Worm (Caenorhabditis elegans) whole organism, mixed stage, embryonic: ENCODE data around the gene Y55D9A.2.
A peak's percentile ranks its signal among the peaks of the same experiment; 100 is the strongest.

Experiments used
- M03D4.4 ChIP-seq: sonication (generic microtip); optimal IDR thresholded peaks from 2 replicates; lab custom pipeline; 2017; ENCODE audit warnings: mild to moderate bottlenecking, missing genetic modification characterization, missing compliant biosample characterization
- bed-3 ChIP-seq: fragments of 200-800 bp; sonication (Bioruptor generic); optimal IDR thresholded peaks from 3 replicates; lab custom pipeline; 2018; ENCODE audit warnings: mild to moderate bottlenecking, missing genetic modification characterization, moderate library complexity, missing compliant biosample characterization
- blmp-1 ChIP-seq: fragments of 150-350 bp; optimal IDR thresholded peaks from 2 replicates; lab custom pipeline; 2014; ENCODE audit warnings: missing biosample characterization, missing genetic modification characterization
- ceh-39 ChIP-seq: fragments of 150-350 bp; optimal IDR thresholded peaks from 2 replicates; lab custom pipeline; 2014; ENCODE audit warnings: missing biosample characterization, missing genetic modification characterization
- ceh-43 ChIP-seq: fragments of 200-800 bp; sonication (Bioruptor generic); optimal IDR thresholded peaks from 2 replicates; lab custom pipeline; 2018; ENCODE audit warnings: mild to moderate bottlenecking, missing genetic modification characterization, moderate library complexity, missing compliant biosample characterization
- ceh-83 ChIP-seq: fragments of 200-800 bp; sonication (Bioruptor generic); optimal IDR thresholded peaks from 2 replicates; lab custom pipeline; 2018; ENCODE audit warnings: mild to moderate bottlenecking, missing genetic modification characterization, missing compliant biosample characterization
- ces-1 ChIP-seq: fragments of 150-350 bp; optimal IDR thresholded peaks from 2 replicates; lab custom pipeline; 2014; ENCODE audit warnings: missing biosample characterization, missing genetic modification reagents, missing genetic modification characterization
- drap-1 ChIP-seq: fragments of 200-800 bp; sonication (Bioruptor generic); optimal IDR thresholded peaks from 3 replicates; lab custom pipeline; 2018; ENCODE audit warnings: mild to moderate bottlenecking, missing genetic modification characterization, missing compliant biosample characterization
- elt-1 ChIP-seq: sonication (generic microtip); optimal IDR thresholded peaks from 2 replicates; lab custom pipeline; 2017; ENCODE audit warnings: missing genetic modification characterization, mild to moderate bottlenecking, missing compliant biosample characterization, antibody characterized with exemption, moderate library complexity, borderline replicate concordance; ENCODE audit not compliant: insufficient read depth
- elt-3 ChIP-seq: fragments of 150-350 bp; optimal IDR thresholded peaks from 2 replicates; lab custom pipeline; 2014; ENCODE audit warnings: missing biosample characterization, missing genetic modification characterization
- flh-1 ChIP-seq: fragments of 200-800 bp; sonication (Bioruptor generic); optimal IDR thresholded peaks from 2 replicates; lab custom pipeline; 2018; ENCODE audit warnings: mild to moderate bottlenecking, missing genetic modification characterization, moderate library complexity, missing compliant biosample characterization
- hlh-1 ChIP-seq: fragments of 150-350 bp; optimal IDR thresholded peaks from 2 replicates; lab custom pipeline; 2014; ENCODE audit warnings: missing biosample characterization, missing genetic modification reagents, missing genetic modification characterization
- lin-13 ChIP-seq: fragments of 150-350 bp; optimal IDR thresholded peaks from 2 replicates; lab custom pipeline; 2014; ENCODE audit warnings: missing biosample characterization, missing genetic modification characterization
- lsy-2 ChIP-seq: fragments of 150-350 bp; optimal IDR thresholded peaks from 2 replicates; lab custom pipeline; 2014; ENCODE audit warnings: missing biosample characterization, missing genetic modification characterization
- mab-5 ChIP-seq: fragments of 150-350 bp; optimal IDR thresholded peaks from 2 replicates; lab custom pipeline; 2014; ENCODE audit warnings: missing biosample characterization, missing genetic modification characterization
- mep-1 ChIP-seq: fragments of 150-350 bp; optimal IDR thresholded peaks from 2 replicates; lab custom pipeline; 2017; ENCODE audit warnings: missing biosample characterization, missing genetic modification reagents, missing genetic modification characterization, inconsistent platforms
- mls-2 ChIP-seq: sonication (generic microtip); optimal IDR thresholded peaks from 2 replicates; lab custom pipeline; 2016; ENCODE audit warnings: mild to moderate bottlenecking, missing genetic modification characterization, moderate library complexity, missing compliant biosample characterization
- nhr-12 ChIP-seq: fragments of 150-350 bp; optimal IDR thresholded peaks from 2 replicates; lab custom pipeline; 2014; ENCODE audit warnings: missing biosample characterization, missing genetic modification characterization
- nhr-2 ChIP-seq: fragments of 150-350 bp; optimal IDR thresholded peaks from 2 replicates; lab custom pipeline; 2014; ENCODE audit warnings: missing biosample characterization, missing genetic modification characterization
- nhr-237 ChIP-seq: fragments of 150-350 bp; optimal IDR thresholded peaks from 2 replicates; lab custom pipeline; 2014; ENCODE audit warnings: missing biosample characterization, missing genetic modification characterization
- nhr-28 ChIP-seq: fragments of 150-350 bp; optimal IDR thresholded peaks from 2 replicates; lab custom pipeline; 2014; ENCODE audit warnings: missing biosample characterization, missing genetic modification characterization
- nhr-76 ChIP-seq: sonication (generic microtip); optimal IDR thresholded peaks from 2 replicates; lab custom pipeline; 2017; ENCODE audit warnings: missing biosample characterization, missing genetic modification characterization
- pha-4 ChIP-seq: fragments of 150-350 bp; optimal IDR thresholded peaks from 2 replicates; lab custom pipeline; 2018; ENCODE audit warnings: missing biosample characterization, missing genetic modification reagents, missing genetic modification characterization
- sem-2 ChIP-seq: fragments of 200-800 bp; sonication (Bioruptor generic); optimal IDR thresholded peaks from 2 replicates; lab custom pipeline; 2018; ENCODE audit warnings: mild to moderate bottlenecking, missing genetic modification characterization, missing compliant biosample characterization
- snpc-4 ChIP-seq: fragments of 150-350 bp; optimal IDR thresholded peaks from 2 replicates; lab custom pipeline; 2014; ENCODE audit warnings: missing biosample characterization, missing genetic modification characterization
- sptf-1 ChIP-seq: sonication (generic microtip); optimal IDR thresholded peaks from 2 replicates; lab custom pipeline; 2017; ENCODE audit warnings: mild to moderate bottlenecking, missing genetic modification characterization, moderate library complexity, missing compliant biosample characterization
- tbx-8 ChIP-seq: fragments of 200-800 bp; sonication (Bioruptor generic); optimal IDR thresholded peaks from 2 replicates; lab custom pipeline; 2018; ENCODE audit warnings: mild to moderate bottlenecking, missing genetic modification characterization, moderate library complexity, missing compliant biosample characterization
- unc-120 ChIP-seq: sonication (generic microtip); optimal IDR thresholded peaks from 2 replicates; lab custom pipeline; 2017; ENCODE audit warnings: missing genetic modification characterization, missing compliant biosample characterization; ENCODE audit not compliant: poor library complexity, severe bottlenecking
- unc-39 ChIP-seq: fragments of 150-350 bp; optimal IDR thresholded peaks from 2 replicates; lab custom pipeline; 2014; ENCODE audit warnings: missing biosample characterization, missing genetic modification characterization
- unc-62 ChIP-seq: fragments of 150-350 bp; optimal IDR thresholded peaks from 2 replicates; lab custom pipeline; 2014; ENCODE audit warnings: missing biosample characterization, missing genetic modification reagents, missing genetic modification characterization
- zip-8 ChIP-seq: fragments of 150-350 bp; optimal IDR thresholded peaks from 2 replicates; lab custom pipeline; 2014; ENCODE audit warnings: missing biosample characterization, missing genetic modification characterization
- ztf-11 ChIP-seq: fragments of 150-350 bp; optimal IDR thresholded peaks from 2 replicates; lab custom pipeline; 2014; ENCODE audit warnings: missing biosample characterization, missing genetic modification characterization

Gene Y55D9A.2

DNA sequence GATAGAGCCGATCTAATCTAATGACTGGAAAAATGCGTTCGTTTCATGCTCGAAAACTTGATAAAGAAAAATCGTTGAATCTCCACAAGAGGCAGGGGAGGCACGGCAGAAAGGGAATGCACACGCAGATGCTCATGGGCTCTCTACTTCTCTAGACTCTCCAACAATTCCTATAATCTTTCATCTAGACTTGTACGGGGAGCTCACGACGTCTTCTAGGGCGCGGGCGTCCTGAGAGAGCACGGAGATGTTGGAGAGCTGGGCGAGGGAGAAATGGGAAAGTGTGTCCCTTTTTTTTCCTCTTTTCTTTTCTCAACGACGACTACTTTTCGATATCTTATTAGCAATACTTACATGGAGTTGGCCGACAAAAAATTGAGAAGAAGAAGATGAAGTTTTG, 22.1 kb downstream of the Y55D9A.2 start:
- TF ChIP-seq ces-1 (peak; percentile 46), mls-2 (tag; lab: Kevin White, UChicago) (no peak)

ce11 chrIV:12581046-12581445, 24.2 kb downstream of the Y55D9A.2 start, which contains the start of gene K08E7.6:
K08E7.6 (minus strand) TSS chrIV:12581146.
- TF ChIP-seq elt-1 (no peak), mls-2 (tag; lab: Kevin White, UChicago) (no peak), unc-39 (tag; lab: Kevin White, UChicago) (no peak), nhr-28 (tag; lab: Kevin White, UChicago) (no peak), sem-2 (GFP tag; lab: Kevin White, UChicago) (no peak), ztf-11 (tag; lab: Kevin White, UChicago) (no peak), mep-1 (no peak), ceh-39 (no peak)
- TF ChIP-seq, all 35 proteins: peak for 0

- TF ChIP-seq ztf-11 (tag; lab: Kevin White, UChicago) (no peak), pha-4 (tag; lab: Kevin White, UChicago) (no peak), M03D4.4 (no peak), ceh-83 (no peak), mep-1 (no peak), lin-13 (tag; lab: Kevin White, UChicago) (no peak), nhr-2 (tag; lab: Kevin White, UChicago) (no peak), nhr-237 (tag; lab: Kevin White, UChicago) (no peak), elt-3 (tag; lab: Kevin White, UChicago) (no peak), mls-2 (tag; lab: Kevin White, UChicago) (no peak), ces-1 (no peak), zip-8 (tag; lab: Kevin White, UChicago) (no peak), snpc-4 (tag; lab: Kevin White, UChicago) (no peak), mab-5 (tag; lab: Kevin White, UChicago) (no peak), nhr-28 (tag; lab: Kevin White, UChicago) (no peak), nhr-12 (no peak), ceh-43 (GFP tag; lab: Kevin White, UChicago) (no peak), hlh-1 (tag; lab: Kevin White, UChicago) (no peak), drap-1 (GFP tag; lab: Kevin White, UChicago) (no peak), bed-3 (GFP tag; lab: Kevin White, UChicago) (no peak)
These were observed 31.0 kb downstream of the Y55D9A.2 start for ce11 chrIV:12574265-12574664.

ce11 chrIV:12573068-12573467, 32.2 kb downstream of the Y55D9A.2 start, which contains the start of gene K08E7.5:
K08E7.5 (plus strand) TSS chrIV:12573368.
- TF ChIP-seq hlh-1 (tag; lab: Kevin White, UChicago) (no peak), lin-13 (tag; lab: Kevin White, UChicago) (no peak), unc-39 (tag; lab: Kevin White, UChicago) (no peak), tbx-8 (GFP tag; lab: Kevin White, UChicago) (no peak), blmp-1 (tag; lab: Kevin White, UChicago) (no peak), flh-1 (GFP tag; lab: Kevin White, UChicago) (no peak), zip-8 (tag; lab: Kevin White, UChicago) (no peak), ztf-11 (tag; lab: Kevin White, UChicago) (no peak), sem-2 (GFP tag; lab: Kevin White, UChicago) (no peak), drap-1 (GFP tag; lab: Kevin White, UChicago) (no peak), elt-1 (no peak), M03D4.4 (no peak)

DNA sequence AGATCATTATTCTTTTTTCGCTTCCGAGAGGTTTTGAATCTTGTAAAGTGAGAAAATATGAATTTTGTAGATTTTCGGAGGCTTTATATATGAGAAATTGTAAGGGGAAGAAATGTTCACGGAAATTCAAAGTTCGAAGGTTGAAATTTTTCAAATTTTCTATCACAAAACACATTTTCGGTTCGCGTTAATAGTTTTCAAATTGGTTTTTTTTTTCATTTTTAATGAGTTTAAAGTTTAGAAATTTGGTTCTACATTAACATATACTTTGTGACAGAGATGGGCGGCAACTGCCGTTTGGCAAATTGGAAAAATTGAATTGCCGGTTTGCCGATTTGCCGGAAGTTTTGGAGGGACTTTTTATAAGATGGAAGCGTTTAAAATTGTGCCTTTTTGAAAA, 34.2 kb downstream of the Y55D9A.2 start, which contains the start of gene K08E7.4:
Gene K08E7.4 (minus strand): TSS at position 101 of the 400 bp plus-strand sequence.
- no peak for TF ChIP-seq unc-39 (tag; lab: Kevin White, UChicago)
- no peak for TF ChIP-seq M03D4.4
- no peak for TF ChIP-seq elt-3 (tag; lab: Kevin White, UChicago)
- TF ChIP-seq mls-2 (tag; lab: Kevin White, UChicago), result no peak
- no peak for TF ChIP-seq lsy-2
- TF ChIP-seq tbx-8 (GFP tag; lab: Kevin White, UChicago), result no peak
- TF ChIP-seq lin-13 (tag; lab: Kevin White, UChicago), result no peak
- no peak for TF ChIP-seq hlh-1 (tag; lab: Kevin White, UChicago)
- no peak for TF ChIP-seq unc-120
- no peak for TF ChIP-seq unc-62 (GFP tag; lab: Kevin White, UChicago)
- TF ChIP-seq flh-1 (GFP tag; lab: Kevin White, UChicago), result no peak
- no peak for TF ChIP-seq mab-5 (tag; lab: Kevin White, UChicago)
- TF ChIP-seq ztf-11 (tag; lab: Kevin White, UChicago), result no peak
- no peak for TF ChIP-seq sptf-1
- TF ChIP-seq zip-8 (tag; lab: Kevin White, UChicago), result no peak
- no peak for TF ChIP-seq ces-1
- no peak for TF ChIP-seq nhr-76 (tag; lab: Kevin White, UChicago)
- TF ChIP-seq pha-4 (tag; lab: Kevin White, UChicago), result no peak
- TF ChIP-seq nhr-12, result no peak
- TF ChIP-seq bed-3 (GFP tag; lab: Kevin White, UChicago), result no peak
- TF ChIP-seq, all 35 proteins: peak for 0
